Worm (Caenorhabditis elegans): ENCODE measurements around the gene sri-24.

DNA sequence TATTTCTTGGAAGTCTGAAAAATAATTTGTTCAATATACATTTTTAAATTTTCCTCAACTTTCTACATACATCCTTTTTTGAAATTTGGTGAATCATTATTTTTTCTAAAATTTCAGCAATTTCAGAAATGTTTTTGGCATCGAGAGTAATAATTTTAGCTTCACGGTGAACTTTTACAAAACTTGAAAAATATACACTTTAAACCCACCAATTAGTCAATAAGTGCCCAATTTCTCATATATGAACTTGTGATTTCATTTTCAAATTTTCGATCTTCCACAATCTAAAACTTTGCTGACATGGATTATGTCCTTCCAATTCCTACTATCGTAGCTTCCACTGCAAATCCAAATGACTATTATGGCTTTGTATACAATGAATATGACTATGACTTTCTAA lies 11.7 kb downstream of the sri-24 start, which contains the start of gene srw-24:
- TF ChIP-seq nhr-25 (tag; optimal IDR thresholded peaks at IDR 0.05) (no peak), fkh-2 (tag; optimal IDR thresholded peaks at IDR 0.05) (no peak), elt-3 (tag; optimal IDR thresholded peaks at IDR 0.05) (no peak), ztf-11 (tag; optimal IDR thresholded peaks at IDR 0.05) (no peak), pha-4 (tag; optimal IDR thresholded peaks at IDR 0.05) (no peak), aly-2 (tag; optimal IDR thresholded peaks at IDR 0.05) (no peak), ama-1 (optimal IDR thresholded peaks at IDR 0.05) (no peak), fkh-10 (GFP tag; optimal IDR thresholded peaks at IDR 0.05) (no peak), elt-2 (tag; optimal IDR thresholded peaks at IDR 0.05) (no peak), nhr-28 (tag; optimal IDR thresholded peaks at IDR 0.05) (no peak)

All from whole organism, L3 larva.